Worm (Caenorhabditis elegans) whole organism, L4 larva: ENCODE results near the gene Y46G5A.34.

ENCODE experiments used
- F49E8.2 ChIP-seq: sonication (generic microtip); optimal IDR thresholded peaks from 2 replicates; lab custom pipeline; 2016; ENCODE audit warnings: missing compliant biosample characterization, mild to moderate bottlenecking, missing genetic modification characterization, borderline replicate concordance
- ama-1 ChIP-seq: fragments of 150-350 bp; optimal IDR thresholded peaks from 2 replicates; lab custom pipeline; 2014; ENCODE audit warnings: inconsistent platforms, mixed read lengths
- mxl-3 ChIP-seq: fragments of 200-800 bp; sonication (Bioruptor generic); optimal IDR thresholded peaks from 2 replicates; lab custom pipeline; 2018; ENCODE audit warnings: mild to moderate bottlenecking, missing genetic modification characterization, missing compliant biosample characterization
- nhr-11 ChIP-seq: fragments of 150-350 bp; optimal IDR thresholded peaks from 2 replicates; lab custom pipeline; 2014; ENCODE audit warnings: missing biosample characterization, missing genetic modification characterization
- nhr-111 ChIP-seq: fragments of 200-800 bp; sonication (Bioruptor generic); optimal IDR thresholded peaks from 2 replicates; lab custom pipeline; 2018; ENCODE audit warnings: mild to moderate bottlenecking, missing genetic modification characterization, missing compliant biosample characterization
- nhr-25 ChIP-seq: sonication (generic microtip); optimal IDR thresholded peaks from 2 replicates; lab custom pipeline; 2017; ENCODE audit warnings: missing genetic modification characterization, mild to moderate bottlenecking, missing compliant biosample characterization, antibody characterized with exemption, moderate library complexity, borderline replicate concordance; ENCODE audit not compliant: insufficient read depth
- nhr-77 ChIP-seq: fragments of 150-350 bp; optimal IDR thresholded peaks from 2 replicates; lab custom pipeline; 2014; ENCODE audit warnings: missing biosample characterization, missing genetic modification characterization
- snpc-1.2 ChIP-seq: fragments of 200-800 bp; sonication (Bioruptor generic); IDR thresholded peaks from 2 replicates; pipeline ENCODE4 v1.3.6; 2022; ENCODE audit warnings: missing genetic modification reagents, missing genetic modification characterization, missing compliant biosample characterization

- no peak for TF ChIP-seq snpc-1.2 (GFP tag; lab: Robert Waterston, UW)
- no peak for TF ChIP-seq ama-1 (lab: Kevin White, UChicago)
- no peak for TF ChIP-seq F49E8.2 (tag; lab: Kevin White, UChicago)
- no peak for TF ChIP-seq mxl-3 (GFP tag; lab: Kevin White, UChicago)
- TF ChIP-seq nhr-11 (tag; lab: Kevin White, UChicago), result no peak
- no peak for TF ChIP-seq nhr-25 (tag; lab: Kevin White, UChicago)
- no peak for TF ChIP-seq nhr-77
- no peak for TF ChIP-seq nhr-111 (GFP tag; lab: Kevin White, UChicago)
Measured at ce11 chrII:12774402-12774801, 2.1 kb upstream of the Y46G5A.34 start, which contains the start of gene Y46G5A.14.
